Worm (Caenorhabditis elegans) whole organism, young adult: Measurements from ENCODE around the gene F40G12.2.
A peak's percentile ranks its signal among the peaks of the same experiment; 100 is the strongest.
"Not testable (repeated sequence)": the region's sequence is repeated elsewhere in the genome, so short reads cannot be mapped to it uniquely, and the experiment has no call there.

Experiments
- F49E8.2 ChIP-seq: sonication (generic microtip); optimal IDR thresholded peaks from 3 replicates; lab custom pipeline; 2017; ENCODE audit warnings: missing genetic modification characterization, mild to moderate bottlenecking, missing compliant biosample characterization, antibody characterized with exemption, moderate library complexity; ENCODE audit not compliant: insufficient read depth
- F52B5.7 ChIP-seq: sonication (generic microtip); optimal IDR thresholded peaks from 2 replicates; lab custom pipeline; 2016; ENCODE audit warnings: mild to moderate bottlenecking, missing genetic modification characterization, missing compliant biosample characterization
- F57C9.4 ChIP-seq: sonication (generic microtip); optimal IDR thresholded peaks from 2 replicates; lab custom pipeline; 2017; ENCODE audit warnings: mild to moderate bottlenecking, missing genetic modification characterization, missing compliant biosample characterization
- Y56A3A.18 ChIP-seq: fragments of 200-800 bp; sonication (Bioruptor generic); IDR thresholded peaks from 2 replicates; pipeline ENCODE4 v1.3.6; 2022; ENCODE audit warnings: missing genetic modification reagents, missing genetic modification characterization, missing compliant biosample characterization
- Y67H2A.10 ChIP-seq: fragments of 200-800 bp; sonication (Bioruptor generic); conservative IDR thresholded peaks from 2 replicates; pipeline ENCODE4 v1.3.6; 2022; ENCODE audit warnings: missing genetic modification reagents, missing genetic modification characterization, missing compliant biosample characterization
- athp-1 ChIP-seq: sonication (generic microtip); optimal IDR thresholded peaks from 2 replicates; lab custom pipeline; 2017; ENCODE audit warnings: mild to moderate bottlenecking, missing genetic modification characterization, missing compliant biosample characterization
- attf-5 ChIP-seq: fragments of 200-800 bp; sonication (Bioruptor generic); optimal IDR thresholded peaks from 2 replicates; lab custom pipeline; 2018; ENCODE audit warnings: mild to moderate bottlenecking, missing genetic modification characterization, missing compliant biosample characterization
- ceh-100 ChIP-seq: fragments of 200-800 bp; sonication (Bioruptor generic); IDR thresholded peaks from 2 replicates; pipeline ENCODE4 v1.3.6; 2022; ENCODE audit warnings: missing genetic modification reagents, missing genetic modification characterization, missing compliant biosample characterization
- chd-7 ChIP-seq: sonication (generic microtip); optimal IDR thresholded peaks from 2 replicates; lab custom pipeline; 2016; ENCODE audit warnings: mild to moderate bottlenecking, missing genetic modification characterization, moderate library complexity, missing compliant biosample characterization
- egl-44 ChIP-seq: fragments of 200-800 bp; sonication (Bioruptor generic); IDR thresholded peaks from 2 replicates; pipeline ENCODE4 v1.3.6; 2022; ENCODE audit warnings: missing genetic modification reagents, missing genetic modification characterization, missing compliant biosample characterization
- egrh-3 ChIP-seq: fragments of 200-800 bp; sonication (Bioruptor generic); IDR thresholded peaks from 2 replicates; pipeline ENCODE4 v1.3.6; 2022; ENCODE audit warnings: missing genetic modification reagents, missing genetic modification characterization, missing compliant biosample characterization
- hlh-26 ChIP-seq: fragments of 200-800 bp; sonication (Bioruptor generic); conservative IDR thresholded peaks from 2 replicates; pipeline ENCODE4 v1.3.6; 2022; ENCODE audit warnings: missing genetic modification reagents, missing genetic modification characterization, missing compliant biosample characterization
- hmg-1.2 ChIP-seq: fragments of 200-800 bp; sonication (Bioruptor generic); IDR thresholded peaks from 2 replicates; pipeline ENCODE4 v1.3.6; 2022; ENCODE audit warnings: missing genetic modification reagents, missing genetic modification characterization, missing compliant biosample characterization
- let-607 ChIP-seq, 2 experiments: fragments of 200-800 bp in 1 of 2; sonication (Bioruptor generic) in 1 of 2; sonication (generic microtip) in 1 of 2; optimal IDR thresholded peaks; 2 replicates each; lab custom pipeline; 2016 to 2018; ENCODE audit warnings: mild to moderate bottlenecking in 2 of 2, missing compliant biosample characterization in 2 of 2, missing genetic modification characterization in 2 of 2, moderate library complexity in 2 of 2, missing genotype in 1 of 2
- lsy-27 ChIP-seq: sonication (generic microtip); optimal IDR thresholded peaks from 2 replicates; lab custom pipeline; 2017; ENCODE audit warnings: missing genetic modification characterization, mild to moderate bottlenecking, missing compliant biosample characterization, antibody characterized with exemption, missing genotype, borderline replicate concordance; ENCODE audit not compliant: insufficient read depth
- mxl-1 ChIP-seq: sonication (generic microtip); optimal IDR thresholded peaks from 2 replicates; lab custom pipeline; 2016; ENCODE audit warnings: missing genetic modification characterization, missing compliant biosample characterization
- nfya-1 ChIP-seq: sonication (generic microtip); optimal IDR thresholded peaks from 2 replicates; lab custom pipeline; 2017; ENCODE audit warnings: antibody characterized with exemption, missing compliant biosample characterization, missing genetic modification characterization, borderline replicate concordance; ENCODE audit not compliant: insufficient read depth
- nhr-80 ChIP-seq: sonication (generic microtip); optimal IDR thresholded peaks from 2 replicates; lab custom pipeline; 2016; ENCODE audit warnings: missing genetic modification characterization, missing compliant biosample characterization
- pbrm-1 ChIP-seq: fragments of 200-800 bp; sonication (Bioruptor generic); IDR thresholded peaks from 2 replicates; pipeline ENCODE4 v1.3.6; 2022; ENCODE audit warnings: missing genetic modification reagents, missing genetic modification characterization, missing compliant biosample characterization
- snpc-4 ChIP-seq, 5 experiments: fragments of 150-350 bp in 1 of 5; sonication (generic microtip) in 4 of 5; optimal IDR thresholded peaks; 2 replicates each; lab custom pipeline; 2014 to 2018; ENCODE audit warnings: missing genetic modification characterization in 5 of 5, missing biosample characterization in 3 of 5, antibody characterized with exemption in 2 of 5, mild to moderate bottlenecking in 2 of 5, missing compliant biosample characterization in 2 of 5, missing genotype in 2 of 5, moderate library complexity in 2 of 5, missing genetic modification reagents in 1 of 5
- somi-1 ChIP-seq: fragments of 200-800 bp; sonication (Bioruptor generic); optimal IDR thresholded peaks from 2 replicates; lab custom pipeline; 2018; ENCODE audit warnings: mild to moderate bottlenecking, missing genetic modification characterization, missing compliant biosample characterization
- tlf-1 ChIP-seq: fragments of 200-800 bp; sonication (Bioruptor generic); optimal IDR thresholded peaks from 2 replicates; lab custom pipeline; 2018; ENCODE audit warnings: mild to moderate bottlenecking, missing genetic modification characterization, missing compliant biosample characterization
- ztf-6 ChIP-seq: fragments of 200-800 bp; sonication (Bioruptor generic); IDR thresholded peaks from 2 replicates; pipeline ENCODE4 v1.3.6; 2022; ENCODE audit warnings: missing genetic modification reagents, missing genetic modification characterization, missing compliant biosample characterization

Gene F40G12.2

DNA sequence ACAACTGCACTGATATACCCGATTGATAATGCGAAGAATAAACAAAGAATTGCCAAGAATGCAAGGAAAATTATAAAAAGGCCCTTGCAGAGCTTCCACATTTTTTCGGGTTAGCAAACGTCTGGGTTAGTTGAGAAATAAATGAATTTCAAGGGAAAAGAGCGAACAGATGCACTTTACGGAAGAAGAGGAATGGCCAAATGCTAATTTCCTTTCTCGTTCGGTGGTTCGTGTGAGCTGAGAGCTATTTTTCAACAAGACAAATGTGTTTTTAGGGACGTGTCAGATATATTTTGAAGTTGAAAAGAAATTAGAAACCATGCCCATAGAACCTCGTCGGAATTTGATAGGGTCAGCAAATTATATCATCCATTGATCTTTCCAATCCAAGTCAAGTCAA is at the start of gene F40G12.2:
Gene F40G12.2 (minus strand): TSS at position 101 of the 400 bp plus-strand sequence.
- TF ChIP-seq F52B5.7, result no peak

DNA sequence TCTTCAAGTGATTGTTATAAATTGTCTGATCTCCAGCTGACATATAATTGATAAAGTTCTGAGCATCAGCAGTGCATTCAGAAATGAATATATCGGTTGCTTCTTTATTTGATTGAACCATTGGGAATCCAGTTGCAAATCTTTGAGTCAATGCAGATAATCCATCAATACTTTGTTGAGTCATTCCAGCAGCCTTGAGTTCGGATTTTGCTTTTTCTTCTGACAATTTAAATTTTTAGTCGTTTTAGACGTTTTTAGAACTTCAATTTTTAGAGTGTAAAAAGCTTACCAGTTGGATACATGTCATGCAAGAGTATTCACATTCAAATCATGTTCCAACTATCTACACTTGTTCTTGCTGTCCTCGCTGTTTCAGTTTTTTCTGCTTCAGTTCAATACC is 48.9 kb upstream of the F40G12.2 start, which contains the start of gene F14D7.14:
Gene F14D7.14 (plus strand): TSS at position 301 of the 400 bp plus-strand sequence.
- TF ChIP-seq hmg-1.2 (GFP tag; lab: Robert Waterston, UW); chd-7 (tag; lab: Kevin White, UChicago); snpc-4 (GFP tag; optimal IDR thresholded peaks at IDR 0.05; lab: Kevin White, UChicago); snpc-4 (tag; optimal IDR thresholded peaks at IDR 0.05; lab: Kevin White, UChicago): not testable (repeated sequence)

- not testable (repeated sequence) for TF ChIP-seq F49E8.2 (tag; lab: Kevin White, UChicago); lsy-27 (tag; lab: Kevin White, UChicago); Y56A3A.18 (GFP tag; lab: Robert Waterston, UW)
Observed at ce11 chrV:14308164-14308563, 47.4 kb upstream of the F40G12.2 start, which contains the start of gene spig-5. spig-5 (plus strand) TSS chrV:14308464.

DNA sequence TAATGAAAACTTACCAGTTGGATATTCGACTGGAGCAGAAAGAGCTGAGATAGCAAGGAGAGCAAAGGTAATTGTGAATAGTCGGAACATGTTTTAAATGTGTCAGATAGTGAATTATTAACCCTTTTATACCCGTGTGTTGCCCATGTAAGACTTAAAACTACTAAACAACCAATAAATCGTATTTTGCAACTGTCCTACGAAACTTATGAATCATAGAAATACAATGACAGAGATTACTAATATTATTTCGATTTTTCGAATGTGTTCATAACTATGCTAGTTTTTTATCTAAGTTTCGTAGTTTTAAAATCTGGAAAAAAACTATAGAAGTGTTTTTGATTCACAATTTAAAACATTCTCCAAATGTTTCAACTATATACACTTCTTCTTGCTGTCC is 46.0 kb upstream of the F40G12.2 start, which contains the start of gene spig-4:
Gene spig-4 (minus strand): TSS at position 101 of the 400 bp plus-strand sequence.
- not testable (repeated sequence) for TF ChIP-seq egl-44 (GFP tag; lab: Robert Waterston, UW); ceh-100; Y67H2A.10 (GFP tag; lab: Robert Waterston, UW)

ce11 chrV:14301076-14301475 is 40.3 kb upstream of the F40G12.2 start, which contains the start of gene F14D7.6:
F14D7.6 (plus strand) TSS chrV:14301413.
- peak; percentile 21 for TF ChIP-seq nhr-80 (tag; lab: Kevin White, UChicago)
- no peak for TF ChIP-seq pbrm-1 (GFP tag; lab: Robert Waterston, UW)

DNA sequence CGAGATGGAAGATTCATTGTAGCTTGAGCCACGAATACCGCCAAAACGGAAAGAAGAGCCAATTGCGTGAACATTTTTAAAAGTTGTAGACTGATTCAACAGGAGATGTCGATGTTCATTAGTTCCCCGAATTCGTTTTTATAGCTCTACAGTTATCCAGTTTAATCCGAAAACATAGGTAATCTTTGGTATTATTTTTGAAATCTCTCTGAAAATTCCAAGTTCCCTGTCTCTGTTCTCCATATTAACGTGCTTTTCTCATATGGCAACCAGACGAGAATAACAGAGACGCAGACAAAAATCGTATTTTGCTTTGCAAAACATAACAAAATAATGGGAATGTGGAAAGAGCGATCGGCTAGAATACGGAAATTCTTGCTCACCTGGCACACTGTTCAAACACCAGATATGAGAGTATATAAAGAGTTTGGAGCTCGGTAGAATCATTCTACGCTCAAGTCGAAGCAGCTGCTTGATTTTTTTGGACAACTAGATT is 38.9 kb upstream of the F40G12.2 start, which contains the start of the genes spig-3 and F14D7.12:
Gene spig-3 (minus strand): TSS at position 101 of the 496 bp plus-strand sequence.
Gene F14D7.12 (plus strand): TSS at position 446 of the 496 bp plus-strand sequence.
- TF ChIP-seq somi-1 (GFP tag; lab: Kevin White, UChicago) (no peak), nhr-80 (tag; lab: Kevin White, UChicago) (no peak)

- TF ChIP-seq nhr-80 (tag; lab: Kevin White, UChicago), result no peak
- TF ChIP-seq let-607 (tag; optimal IDR thresholded peaks at IDR 0.05; lab: Kevin White, UChicago), result no peak
- no peak for TF ChIP-seq tlf-1
- TF ChIP-seq athp-1 (tag; lab: Kevin White, UChicago), result no peak
- TF ChIP-seq attf-5 (GFP tag; lab: Kevin White, UChicago), result no peak
- TF ChIP-seq mxl-1 (tag; lab: Kevin White, UChicago), result no peak
- TF ChIP-seq nfya-1 (tag; lab: Kevin White, UChicago), result no peak
- TF ChIP-seq ztf-6, result no peak
- no peak for TF ChIP-seq egrh-3
- no peak for TF ChIP-seq hlh-26 (GFP tag; lab: Robert Waterston, UW)
- no peak for TF ChIP-seq F57C9.4
- TF ChIP-seq, all 124 proteins: peak for 0
Observed at ce11 chrV:14296499-14296898, 35.8 kb upstream of the F40G12.2 start, which contains the start of gene F14D7.3. F14D7.3 (plus strand) TSS chrV:14296799.
